Worm (Caenorhabditis elegans): ENCODE results near the gene F01G4.4.

F01G4.4 gene

DNA sequence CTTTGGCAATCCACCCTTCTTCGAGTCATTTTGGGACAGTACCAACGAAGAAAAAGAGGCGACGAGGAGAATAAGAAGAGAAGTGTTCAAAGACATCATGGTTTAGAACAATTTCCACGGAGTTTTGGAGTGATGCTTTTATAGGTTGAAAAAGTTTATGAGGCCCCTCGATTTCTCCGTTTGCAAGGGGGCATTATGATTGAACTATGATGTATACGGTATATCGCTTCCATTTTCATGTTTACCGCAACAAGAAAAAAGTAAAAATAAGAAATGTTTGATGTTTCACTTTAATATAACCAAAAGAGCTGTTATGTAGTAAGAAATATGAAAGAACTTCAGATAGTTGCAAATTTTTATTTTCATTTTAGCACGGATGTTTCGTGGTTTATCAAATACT lies 41.8 kb upstream of the F01G4.4 start, which contains the start of gene srlf-18:
srlf-18 (minus strand) TSS at position 101 of the 400 bp plus-strand sequence.
- no peak for TF ChIP-seq unc-62 (GFP tag; optimal IDR thresholded peaks at IDR 0.05)
- TF ChIP-seq egl-27 (tag; optimal IDR thresholded peaks at IDR 0.05) = no peak
- TF ChIP-seq R02D3.7 (tag; optimal IDR thresholded peaks at IDR 0.05) = no peak
- TF ChIP-seq nhr-23 (tag; optimal IDR thresholded peaks at IDR 0.05) = no peak
- no peak for TF ChIP-seq eor-1 (tag; optimal IDR thresholded peaks at IDR 0.05)
- TF ChIP-seq nhr-12 (tag; optimal IDR thresholded peaks at IDR 0.05) = no peak

DNA sequence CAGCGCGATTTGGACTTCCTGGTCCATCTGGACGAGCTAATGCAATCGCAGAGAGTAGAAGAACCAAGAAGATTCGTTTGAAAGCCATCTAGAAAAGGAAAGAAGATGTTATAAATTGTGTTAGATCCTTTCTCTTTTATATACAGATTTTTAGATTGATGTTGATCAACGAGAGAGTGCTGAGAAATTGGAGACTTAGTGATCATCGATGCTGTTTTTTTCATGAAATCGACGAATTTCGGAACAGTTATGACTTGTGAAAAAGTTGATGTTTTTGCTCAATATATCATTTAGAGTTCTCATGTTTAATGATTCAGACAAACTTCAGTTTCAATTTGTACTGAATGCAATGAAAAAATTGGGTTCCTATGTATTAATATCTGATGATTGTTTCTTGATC lies 40.5 kb upstream of the F01G4.4 start, which contains the start of gene srlf-17:
srlf-17 (minus strand) TSS at position 101 of the 400 bp plus-strand sequence.
- TF ChIP-seq unc-39 (tag; optimal IDR thresholded peaks at IDR 0.05) (no peak), egl-27 (tag; optimal IDR thresholded peaks at IDR 0.05) (no peak), nhr-23 (tag; optimal IDR thresholded peaks at IDR 0.05) (no peak), nhr-43 (tag; optimal IDR thresholded peaks at IDR 0.05; ENCODE audit: poor library complexity, severe bottlenecking) (no peak), ZK546.5 (tag; optimal IDR thresholded peaks at IDR 0.05) (no peak), nhr-77 (tag; optimal IDR thresholded peaks at IDR 0.05) (no peak), ztf-11 (tag; optimal IDR thresholded peaks at IDR 0.05) (no peak), nhr-12 (tag; optimal IDR thresholded peaks at IDR 0.05) (no peak), lin-15B (tag; optimal IDR thresholded peaks at IDR 0.05) (no peak), nfya-1 (tag; optimal IDR thresholded peaks at IDR 0.05; ENCODE audit: insufficient read depth) (no peak), ceh-16 (tag; optimal IDR thresholded peaks at IDR 0.05) (no peak), nhr-76 (tag; optimal IDR thresholded peaks at IDR 0.05) (no peak), jun-1 (tag; optimal IDR thresholded peaks at IDR 0.05) (no peak), fkh-10 (GFP tag; optimal IDR thresholded peaks at IDR 0.05) (no peak), lsy-12 (tag; optimal IDR thresholded peaks at IDR 0.05) (no peak), nhr-28 (tag; optimal IDR thresholded peaks at IDR 0.05) (no peak), pqm-1 (tag; optimal IDR thresholded peaks at IDR 0.05) (no peak)

DNA sequence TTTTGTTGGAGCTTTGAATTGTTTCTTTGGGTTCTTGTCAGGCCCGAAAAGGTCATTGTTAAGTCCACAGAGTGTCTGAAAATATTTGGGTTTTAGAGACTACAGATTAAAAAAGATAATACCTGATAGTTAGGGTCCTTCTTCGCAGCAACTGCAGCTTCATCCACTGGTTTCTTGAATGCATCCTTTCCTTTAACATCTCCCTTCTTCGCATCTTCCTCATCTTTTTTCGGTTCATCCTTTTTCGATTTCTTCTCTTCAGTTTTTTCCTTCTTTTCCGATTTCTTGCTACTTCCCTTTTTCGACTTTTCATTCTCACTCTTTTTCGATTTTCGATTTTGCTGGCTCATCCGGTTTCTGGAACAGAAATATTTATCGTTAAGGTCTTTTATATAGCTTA lies 39.6 kb upstream of the F01G4.4 start:
- TF ChIP-seq pqm-1 (tag; optimal IDR thresholded peaks at IDR 0.05) = no peak
- no peak for TF ChIP-seq eor-1 (tag; optimal IDR thresholded peaks at IDR 0.05)
- no peak for TF ChIP-seq jun-1 (tag; optimal IDR thresholded peaks at IDR 0.05)
- no peak for TF ChIP-seq fkh-10 (GFP tag; optimal IDR thresholded peaks at IDR 0.05)
- no peak for TF ChIP-seq ceh-28 (tag; optimal IDR thresholded peaks at IDR 0.05)
- no peak for TF ChIP-seq ceh-9 (tag; optimal IDR thresholded peaks at IDR 0.05)
- TF ChIP-seq elt-1 (tag; optimal IDR thresholded peaks at IDR 0.05) = no peak
- TF ChIP-seq nhr-237 (tag; optimal IDR thresholded peaks at IDR 0.05) = no peak
- no peak for TF ChIP-seq sea-2 (GFP tag; optimal IDR thresholded peaks at IDR 0.05)
- no peak for TF ChIP-seq fos-1 (tag; optimal IDR thresholded peaks at IDR 0.05)
- no peak for TF ChIP-seq aly-2 (tag; optimal IDR thresholded peaks at IDR 0.05)
- no peak for TF ChIP-seq nhr-28 (tag; optimal IDR thresholded peaks at IDR 0.05)
- no peak for TF ChIP-seq lin-39 (tag; optimal IDR thresholded peaks at IDR 0.05)

DNA sequence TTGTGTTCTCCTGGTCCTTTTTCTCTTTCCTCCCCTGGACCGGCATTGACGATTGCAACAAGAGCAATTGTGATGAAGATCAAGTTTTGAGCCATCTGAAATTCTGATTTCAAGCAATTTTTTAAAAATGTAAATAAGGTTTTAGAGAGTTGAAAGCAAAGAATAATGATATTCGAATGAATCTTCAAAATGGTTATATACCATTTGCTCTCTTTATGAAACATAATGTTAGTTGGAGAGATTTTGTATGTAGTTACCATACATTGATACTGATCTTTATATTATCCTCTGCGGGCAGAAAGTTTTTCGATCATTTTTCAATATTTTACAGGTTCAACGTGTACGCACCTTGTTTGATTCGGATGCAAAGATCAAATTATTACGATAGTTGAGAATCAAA lies 37.4 kb upstream of the F01G4.4 start, which contains the start of gene srlf-24:
srlf-24 (minus strand) TSS at position 101 of the 400 bp plus-strand sequence.
- TF ChIP-seq nhr-237 (tag; optimal IDR thresholded peaks at IDR 0.05) = no peak

DNA sequence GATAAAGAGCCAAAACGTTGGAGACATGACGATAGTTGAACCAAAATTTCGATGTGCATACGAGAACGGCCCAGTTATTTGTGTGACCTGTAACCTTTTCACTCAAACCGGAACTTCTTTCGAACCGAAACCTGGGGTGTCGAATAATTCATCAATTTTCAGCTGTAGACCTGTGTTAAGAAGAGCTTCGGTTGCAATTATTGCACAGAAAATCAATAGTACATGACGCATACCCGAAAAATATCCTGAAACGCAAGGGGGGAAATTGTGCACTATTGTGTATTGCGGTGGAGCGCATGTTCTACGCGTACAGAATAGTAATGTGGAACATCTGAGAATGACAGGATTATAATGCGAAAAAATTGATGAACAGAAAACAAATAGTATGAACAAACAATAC lies 33.4 kb upstream of the F01G4.4 start, which contains the start of gene pigk-1:
pigk-1 (minus strand) TSS at position 248 of the 400 bp plus-strand sequence.
- peak; percentile 9 for TF ChIP-seq ama-1 (optimal IDR thresholded peaks at IDR 0.05)
- peak; percentile 24 for TF ChIP-seq nhr-43 (tag; optimal IDR thresholded peaks at IDR 0.05; ENCODE audit: poor library complexity, severe bottlenecking)
- TF ChIP-seq R02D3.7 (tag; optimal IDR thresholded peaks at IDR 0.05) = peak; percentile 15
- no peak for TF ChIP-seq tbx-2 (tag; optimal IDR thresholded peaks at IDR 0.05)

DNA sequence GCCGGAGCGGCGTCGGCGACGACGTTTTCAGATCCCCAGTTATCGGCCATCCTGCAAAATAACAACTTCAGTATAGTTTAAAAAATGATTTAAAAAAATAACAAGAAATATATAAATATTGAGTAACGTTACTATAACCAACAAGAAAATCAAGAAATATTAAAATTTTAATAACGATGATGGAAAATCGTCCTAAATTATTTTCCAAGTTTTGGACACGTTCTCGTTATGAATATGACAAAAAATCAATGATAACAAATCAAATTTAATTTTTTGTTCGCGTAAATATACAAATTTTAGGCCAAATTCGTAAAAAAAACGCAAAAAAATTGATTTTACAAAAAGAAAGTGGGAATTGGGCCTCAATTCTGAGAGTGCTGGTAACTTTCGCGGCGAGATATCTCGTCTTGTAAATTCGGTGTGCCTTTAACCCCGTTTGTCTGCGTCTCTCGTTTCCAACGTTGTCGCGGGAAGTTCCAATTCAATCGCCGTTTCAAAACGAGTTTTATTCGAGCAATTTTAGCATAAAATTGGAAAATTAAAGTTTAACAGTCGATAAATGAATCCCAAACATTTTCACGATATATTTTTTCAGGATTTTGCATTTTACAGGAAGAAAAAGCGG lies 32.0 kb upstream of the F01G4.4 start, which contains the start of gene rps-5:
rps-5 (minus strand) TSS at position 51 of the 625 bp plus-strand sequence.
- TF ChIP-seq skn-1 (tag; optimal IDR thresholded peaks at IDR 0.05) (peak; percentile 8), lsy-12 (tag; optimal IDR thresholded peaks at IDR 0.05) (no peak), pqm-1 (tag; optimal IDR thresholded peaks at IDR 0.05) (peak; percentile 23), pha-4 (tag; optimal IDR thresholded peaks at IDR 0.05) (peak; percentile 60), fkh-2 (tag; optimal IDR thresholded peaks at IDR 0.05) (no peak), lin-15B (tag; optimal IDR thresholded peaks at IDR 0.05) (peak; percentile 67), nhr-25 (tag; optimal IDR thresholded peaks at IDR 0.05) (peak; percentile 39), ceh-28 (tag; optimal IDR thresholded peaks at IDR 0.05) (peak; percentile 23), lin-39 (tag; optimal IDR thresholded peaks at IDR 0.05) (peak; percentile 40), R02D3.7 (tag; optimal IDR thresholded peaks at IDR 0.05) (peak; percentile 23), hmg-11 (tag; optimal IDR thresholded peaks at IDR 0.05) (peak; percentile 80), snpc-4 (tag; optimal IDR thresholded peaks at IDR 0.05) (peak; percentile 16), nhr-77 (tag; optimal IDR thresholded peaks at IDR 0.05) (no peak), ama-1 (optimal IDR thresholded peaks at IDR 0.05) (no peak), nhr-23 (tag; optimal IDR thresholded peaks at IDR 0.05) (peak; percentile 78), elt-2 (tag; optimal IDR thresholded peaks at IDR 0.05) (peak; percentile 27), ztf-4 (tag; optimal IDR thresholded peaks at IDR 0.05) (no peak), nfya-1 (tag; optimal IDR thresholded peaks at IDR 0.05; ENCODE audit: insufficient read depth) (peak; percentile 91), nhr-43 (tag; optimal IDR thresholded peaks at IDR 0.05; ENCODE audit: poor library complexity, severe bottlenecking) (no peak), mml-1 (tag; optimal IDR thresholded peaks at IDR 0.05) (no peak)
